Fruit fly (Drosophila melanogaster) whole organism, embryonic: ENCODE data around the gene numb.

Source experiments
- BEAF-32 ChIP-seq: fragments of 200-800 bp; sonication (Bioruptor generic); optimal IDR thresholded peaks from 3 replicates; lab custom pipeline; 2017; ENCODE audit warnings: missing biosample characterization, missing genetic modification characterization, mild to moderate bottlenecking, moderate library complexity, missing genetic modification reagents
- CG10979 ChIP-seq: fragments of 200-800 bp; sonication (Bioruptor generic); optimal IDR thresholded peaks from 2 replicates; lab custom pipeline; 2018; ENCODE audit warnings: missing biosample characterization, mild to moderate bottlenecking, missing genetic modification characterization, moderate library complexity
- CG11247 ChIP-seq: fragments of 200-800 bp; sonication (Bioruptor generic); IDR thresholded peaks from 2 replicates; pipeline ENCODE4 v1.3.6; 2022; ENCODE audit warnings: missing biosample characterization, missing genetic modification characterization
- CG11695 ChIP-seq: fragments of 200-800 bp; sonication (Bioruptor generic); IDR thresholded peaks from 3 replicates; pipeline ENCODE4 v1.3.6; 2022; ENCODE audit warnings: missing biosample characterization, missing genetic modification characterization
- CG13775 ChIP-seq: fragments of 200-800 bp; sonication (Bioruptor generic); optimal IDR thresholded peaks from 3 replicates; lab custom pipeline; 2017; ENCODE audit warnings: missing biosample characterization, mild to moderate bottlenecking, missing genetic modification characterization
- CG30403 ChIP-seq: fragments of 200-800 bp; sonication (Bioruptor generic); optimal IDR thresholded peaks from 3 replicates; lab custom pipeline; 2016; ENCODE audit warnings: missing biosample characterization, missing genetic modification characterization
- CG31441 ChIP-seq: fragments of 200-800 bp; sonication (Bioruptor generic); IDR thresholded peaks from 2 replicates; pipeline ENCODE4 v1.3.6; 2022; ENCODE audit warnings: missing biosample characterization, missing genetic modification characterization
- CG43689 ChIP-seq: fragments of 200-800 bp; sonication (Bioruptor generic); IDR thresholded peaks from 2 replicates; pipeline ENCODE4 v1.3.6; 2022; ENCODE audit warnings: missing biosample characterization, missing genetic modification characterization
- CG4424 ChIP-seq: fragments of 200-800 bp; sonication (Bioruptor generic); optimal IDR thresholded peaks from 3 replicates; lab custom pipeline; 2016; ENCODE audit warnings: missing biosample characterization, missing genetic modification characterization
- CG5180 ChIP-seq: fragments of 200-800 bp; sonication (Bioruptor generic); optimal IDR thresholded peaks from 3 replicates; lab custom pipeline; 2017; ENCODE audit warnings: missing biosample characterization, missing genetic modification characterization, mild to moderate bottlenecking, moderate library complexity, missing genetic modification reagents
- CG7271 ChIP-seq: fragments of 200-800 bp; sonication (Bioruptor generic); optimal IDR thresholded peaks from 2 replicates; lab custom pipeline; 2018; ENCODE audit warnings: missing biosample characterization, mild to moderate bottlenecking, missing genetic modification characterization, moderate library complexity
- CG7357 ChIP-seq: fragments of 200-800 bp; sonication (Bioruptor generic); IDR thresholded peaks from 3 replicates; pipeline ENCODE4 v1.3.6; 2022; ENCODE audit warnings: missing biosample characterization, missing genetic modification characterization
- CG7839 ChIP-seq: fragments of 200-800 bp; sonication (Bioruptor generic); optimal IDR thresholded peaks from 3 replicates; lab custom pipeline; 2018; ENCODE audit warnings: missing biosample characterization, mild to moderate bottlenecking, missing genetic modification characterization, moderate library complexity
- CG7963 ChIP-seq: fragments of 200-800 bp; sonication (Bioruptor generic); IDR thresholded peaks from 3 replicates; pipeline ENCODE4 v1.3.6; 2022; ENCODE audit warnings: missing biosample characterization, missing genetic modification characterization; ENCODE audit not compliant: partially characterized antibody
- CG7987 ChIP-seq: fragments of 200-800 bp; sonication (Bioruptor generic); optimal IDR thresholded peaks from 2 replicates; lab custom pipeline; 2018; ENCODE audit warnings: missing biosample characterization, mild to moderate bottlenecking, missing genetic modification characterization, moderate library complexity
- CG8089 ChIP-seq: fragments of 200-800 bp; sonication (Bioruptor generic); optimal IDR thresholded peaks from 3 replicates; lab custom pipeline; 2016; ENCODE audit warnings: missing biosample characterization, missing genetic modification characterization
- CG9876 ChIP-seq: fragments of 200-800 bp; sonication (Bioruptor generic); optimal IDR thresholded peaks from 2 replicates; lab custom pipeline; 2016; ENCODE audit warnings: missing biosample characterization, missing genetic modification characterization
- Chrac-16 ChIP-seq: fragments of 200-800 bp; sonication (Bioruptor generic); optimal IDR thresholded peaks from 3 replicates; lab custom pipeline; 2016; ENCODE audit warnings: missing biosample characterization, missing genetic modification characterization
- CoRest ChIP-seq: fragments of 200-800 bp; sonication (Bioruptor generic); optimal IDR thresholded peaks from 3 replicates; lab custom pipeline; 2018; ENCODE audit warnings: missing biosample characterization, mild to moderate bottlenecking, missing genetic modification characterization, moderate library complexity
- Fer3 ChIP-seq: fragments of 200-800 bp; sonication (Bioruptor generic); optimal IDR thresholded peaks from 2 replicates; lab custom pipeline; 2018; ENCODE audit warnings: missing biosample characterization, mild to moderate bottlenecking, missing genetic modification characterization, moderate library complexity
- Gsc ChIP-seq: fragments of 200-800 bp; sonication (Bioruptor generic); IDR thresholded peaks from 2 replicates; pipeline ENCODE4 v1.3.6; 2022; ENCODE audit warnings: missing biosample characterization, missing genetic modification characterization
- H2.0 ChIP-seq: fragments of 200-800 bp; sonication (Bioruptor generic); IDR thresholded peaks from 2 replicates; pipeline ENCODE4 v1.3.6; 2022; ENCODE audit warnings: missing biosample characterization, missing genetic modification characterization
- HHEX ChIP-seq: fragments of 200-800 bp; sonication (Bioruptor generic); optimal IDR thresholded peaks from 3 replicates; lab custom pipeline; 2017; ENCODE audit warnings: missing biosample characterization, mild to moderate bottlenecking, missing genetic modification characterization, missing genetic modification reagents
- Kr ChIP-seq: fragments of 200-800 bp; sonication (Bioruptor generic); optimal IDR thresholded peaks from 2 replicates; lab custom pipeline; 2017; ENCODE audit warnings: missing biosample characterization, mild to moderate bottlenecking, missing genetic modification characterization
- Lim3 ChIP-seq: fragments of 200-800 bp; sonication (Bioruptor generic); IDR thresholded peaks from 2 replicates; pipeline ENCODE4 v1.3.6; 2022; ENCODE audit warnings: missing biosample characterization, missing genetic modification characterization
- Spps ChIP-seq: fragments of 200-800 bp; sonication (Bioruptor generic); optimal IDR thresholded peaks from 2 replicates; lab custom pipeline; 2018; ENCODE audit warnings: missing biosample characterization, mild to moderate bottlenecking, missing genetic modification characterization
- ac ChIP-seq: fragments of 200-800 bp; sonication (Bioruptor generic); optimal IDR thresholded peaks from 3 replicates; lab custom pipeline; 2017; ENCODE audit warnings: missing biosample characterization, mild to moderate bottlenecking, missing genetic modification characterization
- chn ChIP-seq: fragments of 200-800 bp; sonication (Bioruptor generic); optimal IDR thresholded peaks from 2 replicates; lab custom pipeline; 2016; ENCODE audit warnings: missing biosample characterization, missing genetic modification characterization
- croc ChIP-seq: fragments of 200-800 bp; sonication (Bioruptor generic); conservative IDR thresholded peaks from 3 replicates; pipeline ENCODE4 v1.3.6; 2022; ENCODE audit warnings: missing biosample characterization, missing genetic modification characterization
- danr ChIP-seq: fragments of 200-800 bp; sonication (Bioruptor generic); IDR thresholded peaks from 2 replicates; pipeline ENCODE4 v1.3.6; 2022; ENCODE audit warnings: missing biosample characterization, missing genetic modification characterization
- dmrt11E ChIP-seq: fragments of 200-800 bp; sonication (Bioruptor generic); optimal IDR thresholded peaks from 3 replicates; lab custom pipeline; 2018; ENCODE audit warnings: missing biosample characterization, mild to moderate bottlenecking, missing genetic modification characterization, moderate library complexity
- eyg ChIP-seq: fragments of 200-800 bp; sonication (Bioruptor generic); optimal IDR thresholded peaks from 3 replicates; lab custom pipeline; 2016; ENCODE audit warnings: missing biosample characterization, missing genetic modification characterization
- gem ChIP-seq: fragments of 200-800 bp; sonication (Bioruptor generic); optimal IDR thresholded peaks from 2 replicates; lab custom pipeline; 2019; ENCODE audit warnings: missing biosample characterization, mild to moderate bottlenecking, missing genetic modification characterization, moderate library complexity
- hb ChIP-seq: fragments of 200-800 bp; sonication (Bioruptor generic); IDR thresholded peaks from 3 replicates; pipeline ENCODE4 v1.3.6; 2022; ENCODE audit warnings: missing biosample characterization, missing genetic modification characterization; ENCODE audit not compliant: partially characterized antibody
- jumu ChIP-seq: fragments of 200-800 bp; sonication (Bioruptor generic); optimal IDR thresholded peaks from 3 replicates; lab custom pipeline; 2016; ENCODE audit warnings: missing biosample characterization, missing genetic modification characterization
- lbe ChIP-seq: fragments of 200-800 bp; sonication (Bioruptor generic); optimal IDR thresholded peaks from 2 replicates; lab custom pipeline; 2016; ENCODE audit warnings: missing biosample characterization, mild to moderate bottlenecking, missing genetic modification characterization
- luna ChIP-seq: fragments of 200-800 bp; sonication (Bioruptor generic); optimal IDR thresholded peaks from 2 replicates; lab custom pipeline; 2016; ENCODE audit warnings: missing biosample characterization, missing genetic modification characterization
- mirr ChIP-seq: fragments of 200-800 bp; sonication (Bioruptor generic); optimal IDR thresholded peaks from 3 replicates; lab custom pipeline; 2018; ENCODE audit warnings: missing biosample characterization, mild to moderate bottlenecking, missing genetic modification characterization
- nom ChIP-seq: fragments of 200-800 bp; sonication (Bioruptor generic); optimal IDR thresholded peaks from 2 replicates; lab custom pipeline; 2017; ENCODE audit warnings: missing biosample characterization, missing genetic modification characterization, mild to moderate bottlenecking, moderate library complexity, missing genetic modification reagents
- otp ChIP-seq: fragments of 200-800 bp; sonication (Bioruptor generic); IDR thresholded peaks from 3 replicates; pipeline ENCODE4, ENCODE4 v1.3.6; 2022; ENCODE audit warnings: missing biosample characterization, missing genetic modification characterization
- prd ChIP-seq, 3 experiments: fragments of >200 bp in 2 of 3; fragments of 200-800 bp in 1 of 3; sonication (Bioruptor generic) in 1 of 3; optimal IDR thresholded peaks in 2 of 3; IDR thresholded peaks in 1 of 3; 2 replicates in 2 of 3; 3 replicates in 1 of 3; pipeline versions ENCODE4 v1.3.6 to Lab custom; 2017 to 2022; ENCODE audit warnings: missing biosample characterization in 1 of 3, missing genetic modification characterization in 1 of 3
- pum ChIP-seq: fragments of 200-800 bp; sonication (Bioruptor generic); optimal IDR thresholded peaks from 2 replicates; lab custom pipeline; 2016; ENCODE audit warnings: missing biosample characterization, missing genetic modification characterization
- ranshi ChIP-seq: fragments of 200-800 bp; sonication (Bioruptor generic); IDR thresholded peaks from 2 replicates; pipeline ENCODE4 v1.3.6; 2022; ENCODE audit warnings: missing biosample characterization, missing genetic modification characterization
- row ChIP-seq: fragments of 200-800 bp; sonication (Bioruptor generic); IDR thresholded peaks from 3 replicates; pipeline ENCODE4 v1.3.6; 2022; ENCODE audit warnings: missing biosample characterization, missing genetic modification characterization
- sim ChIP-seq: fragments of 200-800 bp; sonication (Bioruptor generic); IDR thresholded peaks from 2 replicates; pipeline ENCODE4 v1.3.6; 2022; ENCODE audit warnings: missing biosample characterization, missing genetic modification characterization
- sna ChIP-seq: fragments of 200-800 bp; sonication (Bioruptor generic); IDR thresholded peaks from 2 replicates; pipeline ENCODE4 v1.3.6; 2022; ENCODE audit warnings: missing biosample characterization, missing genetic modification characterization; ENCODE audit not compliant: partially characterized antibody
- twi ChIP-seq: fragments of 200-800 bp; optimal IDR thresholded peaks from 2 replicates; lab custom pipeline; 2019; ENCODE audit warnings: missing biosample characterization, mild to moderate bottlenecking, missing genetic modification characterization, moderate library complexity
- wdn ChIP-seq: fragments of 200-800 bp; sonication (Bioruptor generic); IDR thresholded peaks from 2 replicates; pipeline ENCODE4 v1.3.6; 2022; ENCODE audit warnings: missing biosample characterization, missing genetic modification characterization
- zf30C ChIP-seq: fragments of 200-800 bp; sonication (Bioruptor generic); optimal IDR thresholded peaks from 3 replicates; lab custom pipeline; 2018; ENCODE audit warnings: missing biosample characterization, mild to moderate bottlenecking, missing genetic modification characterization

Gene numb

DNA sequence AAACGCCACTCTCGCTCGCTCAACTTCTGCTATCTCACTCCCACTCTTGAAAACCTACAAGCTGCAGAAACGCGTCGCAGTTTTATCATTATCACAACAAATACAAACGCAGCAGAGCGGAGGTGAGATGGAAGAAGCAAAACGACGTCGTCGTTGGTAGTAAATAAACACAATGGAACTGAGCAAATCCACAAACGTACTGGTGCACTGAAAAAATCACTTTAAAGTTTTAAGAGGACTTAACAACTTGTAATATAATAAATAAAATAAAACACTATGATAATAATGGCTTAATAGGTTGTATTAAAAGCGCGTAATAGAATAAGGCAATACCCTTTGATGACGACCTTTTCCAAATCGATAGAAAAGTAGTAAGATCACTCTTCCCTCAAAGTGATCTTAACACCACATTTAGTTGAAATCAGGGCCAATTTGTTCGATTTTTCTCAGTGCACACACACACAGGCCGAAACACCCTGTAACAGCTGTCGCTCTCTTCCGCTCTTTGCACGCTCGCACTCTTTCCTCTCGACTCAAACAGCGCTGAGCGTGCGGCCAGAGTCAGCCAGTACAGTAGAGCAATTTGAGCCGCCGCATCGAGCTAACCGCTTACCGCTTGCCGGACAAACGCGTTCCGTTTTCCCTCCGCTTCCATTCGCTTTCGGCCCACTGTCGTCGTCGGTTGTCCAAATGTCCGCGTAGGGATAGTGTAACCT lies 12.1 kb downstream of the numb start (continued):
- TF ChIP-seq Kr (GFP tag; lab: Kevin White, UChicago) (peak; percentile 91), hb (GFP tag; lab: Robert Waterston, UW) (no peak), wdn (peak; percentile 92), ranshi (GFP tag; lab: Robert Waterston, UW) (peak; percentile 93), CG8089 (peak; percentile 65), jumu (GFP tag; lab: Kevin White, UChicago) (no peak), sna (GFP tag; lab: Robert Waterston, UW) (no peak), H2.0 (GFP tag; lab: Robert Waterston, UW) (peak; percentile 91), dmrt11E (tag; lab: Kevin White, UChicago) (peak; percentile 99), CG9876 (peak; percentile 80), CG7963 (GFP tag; lab: Robert Waterston, UW) (no peak), prd (optimal IDR thresholded peaks at IDR 0.05; lab: Kevin White, UChicago) (no peak), prd (GFP tag; IDR thresholded peaks at IDR 0.05; lab: Robert Waterston, UW) (peak; percentile 99), ac (peak; percentile 97), danr (peak; percentile 93), lbe (GFP tag; lab: Kevin White, UChicago) (peak; percentile 93), Gsc (no peak; the same call in 1 of the 2 replicates), HHEX (GFP tag; lab: Kevin White, UChicago) (peak; percentile 96), CG7987 (GFP tag; lab: Kevin White, UChicago) (peak; percentile 74), Spps (tag; lab: Kevin White, UChicago) (peak; percentile 92), twi (tag; lab: Kevin White, UChicago) (peak; percentile 95), Lim3 (GFP tag; lab: Robert Waterston, UW) (peak; percentile 93), sim (GFP tag; lab: Robert Waterston, UW) (peak; percentile 89), CoRest (tag; lab: Kevin White, UChicago) (peak; percentile 98), CG10979 (tag; lab: Kevin White, UChicago) (peak; percentile 98), croc (GFP tag; lab: Robert Waterston, UW) (peak; percentile 98), eyg (GFP tag; lab: Kevin White, UChicago) (peak; percentile 53), Chrac-16 (GFP tag; lab: Kevin White, UChicago) (peak; percentile 95), row (peak; percentile 99), BEAF-32 (GFP tag; lab: Kevin White, UChicago) (peak; percentile 29), chn (GFP tag; lab: Kevin White, UChicago) (peak; percentile 66), nom (GFP tag; lab: Kevin White, UChicago) (peak; percentile 93), CG7357 (peak; percentile 93), pum (GFP tag; lab: Kevin White, UChicago) (peak; percentile 89), CG31441 (GFP tag; lab: Robert Waterston, UW) (peak; percentile 88), CG5180 (GFP tag; lab: Kevin White, UChicago) (peak; percentile 88), CG7839 (tag; lab: Kevin White, UChicago) (peak; percentile 97), otp (GFP tag; lab: Robert Waterston, UW) (peak; percentile 90), Fer3 (peak; percentile 87), CG11247 (GFP tag; lab: Robert Waterston, UW) (peak; percentile 91), CG11695 (GFP tag; lab: Robert Waterston, UW) (peak; percentile 97), CG4424 (GFP tag; lab: Kevin White, UChicago) (peak; percentile 95), CG13775 (GFP tag; lab: Kevin White, UChicago) (peak; percentile 96), luna (peak; percentile 37), CG7271 (tag; lab: Kevin White, UChicago) (peak; percentile 75), zf30C (GFP tag; lab: Kevin White, UChicago) (peak; percentile 100), gem (peak; percentile 97), mirr (GFP tag; lab: Kevin White, UChicago) (peak; percentile 84), CG43689 (peak; percentile 86), CG30403 (GFP tag; lab: Kevin White, UChicago) (peak; percentile 96)
